Worm (Caenorhabditis elegans) whole organism, mixed stage, embryonic: ENCODE data around the gene T24B8.7.

Experiments used
- blmp-1 ChIP-seq: fragments of 150-350 bp; optimal IDR thresholded peaks from 2 replicates; lab custom pipeline; 2014; ENCODE audit warnings: missing biosample characterization, missing genetic modification characterization
- elt-1 ChIP-seq: sonication (generic microtip); optimal IDR thresholded peaks from 2 replicates; lab custom pipeline; 2017; ENCODE audit warnings: missing genetic modification characterization, mild to moderate bottlenecking, missing compliant biosample characterization, antibody characterized with exemption, moderate library complexity, borderline replicate concordance; ENCODE audit not compliant: insufficient read depth
- lin-32 ChIP-seq: fragments of 200-800 bp; sonication (Bioruptor generic); optimal IDR thresholded peaks from 2 replicates; lab custom pipeline; 2018; ENCODE audit warnings: mild to moderate bottlenecking, missing genetic modification characterization, missing compliant biosample characterization
- lsy-2 ChIP-seq: fragments of 150-350 bp; optimal IDR thresholded peaks from 2 replicates; lab custom pipeline; 2014; ENCODE audit warnings: missing biosample characterization, missing genetic modification characterization
- pha-4 ChIP-seq: fragments of 150-350 bp; optimal IDR thresholded peaks from 2 replicates; lab custom pipeline; 2018; ENCODE audit warnings: missing biosample characterization, missing genetic modification reagents, missing genetic modification characterization
- snpc-4 ChIP-seq: fragments of 150-350 bp; optimal IDR thresholded peaks from 2 replicates; lab custom pipeline; 2014; ENCODE audit warnings: missing biosample characterization, missing genetic modification characterization
- ztf-11 ChIP-seq: fragments of 150-350 bp; optimal IDR thresholded peaks from 2 replicates; lab custom pipeline; 2014; ENCODE audit warnings: missing biosample characterization, missing genetic modification characterization

DNA sequence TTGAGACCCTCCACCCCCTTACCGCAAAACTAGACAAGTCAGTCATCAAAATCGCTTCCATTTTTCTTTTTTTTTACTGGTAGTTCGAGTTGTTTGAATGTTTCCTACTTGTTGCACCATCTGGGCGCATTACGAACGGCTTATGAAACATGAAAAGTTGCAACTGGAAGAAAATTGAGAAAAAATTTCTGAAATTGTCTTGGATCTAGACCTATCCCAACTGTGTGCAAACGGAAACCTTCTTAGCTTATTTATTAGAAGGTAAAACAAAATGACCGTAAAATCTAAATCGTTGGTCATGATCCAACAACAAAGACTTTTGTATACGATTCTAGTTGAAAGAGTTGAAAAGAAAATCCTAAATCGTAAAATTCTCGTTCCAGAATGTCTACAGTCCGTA, 21.0 kb upstream of the T24B8.7 start:
- TF ChIP-seq lin-32 (GFP tag; lab: Kevin White, UChicago): no peak
- TF ChIP-seq snpc-4 (tag; lab: Kevin White, UChicago): no peak
- no peak for TF ChIP-seq ztf-11 (tag; lab: Kevin White, UChicago)
- no peak for TF ChIP-seq blmp-1 (tag; lab: Kevin White, UChicago)
- TF ChIP-seq pha-4 (tag; lab: Kevin White, UChicago): no peak
- TF ChIP-seq lsy-2: no peak
- no peak for TF ChIP-seq elt-1 (tag; lab: Kevin White, UChicago)
